Fruit fly (Drosophila melanogaster) S2 (cell line): ENCODE results near the gene CG4101.

ENCODE experiments used
- CG8478 ChIP-seq: fragments of >200 bp; optimal IDR thresholded peaks from 2 replicates; lab custom pipeline; 2018
- CTCF ChIP-seq, 2 experiments: fragments of >200 bp; optimal IDR thresholded peaks; 2 replicates each; lab custom pipeline; 2018

DNA sequence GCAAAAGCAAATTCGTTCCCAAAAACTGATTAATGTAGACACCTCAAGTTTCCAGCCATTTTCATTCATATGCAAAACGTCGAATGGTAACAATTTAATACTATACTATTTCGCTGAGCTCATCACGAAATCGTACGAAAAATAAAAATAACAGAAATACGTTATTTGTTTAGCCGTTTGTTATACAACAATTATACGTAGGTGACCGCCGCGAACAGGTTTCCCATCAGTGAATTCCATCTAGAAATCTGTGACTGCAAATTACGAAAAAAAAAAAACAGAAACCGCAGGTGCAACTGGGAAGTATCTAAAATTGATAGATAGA lies 40.6 kb upstream of the CG4101 start:
- TF ChIP-seq CG8478 (lab: Kevin White, UChicago) (no peak), CTCF (optimal IDR thresholded peaks at IDR 0.05; lab: Kevin White, UChicago) (no peak)
